Worm (Caenorhabditis elegans): ENCODE results near the gene nhr-162.

- TF ChIP-seq mdl-1 (tag; optimal IDR thresholded peaks at IDR 0.05) (no peak), snpc-4 (tag; optimal IDR thresholded peaks at IDR 0.05) (no peak)
These were observed 12.7 kb downstream of the nhr-162 start, which contains the start of gene sre-12 for ce11 chrV:6979019-6979418.

Data from whole organism, L3 larva.